Worm (Caenorhabditis elegans) whole organism, midembryonic: ENCODE data around the gene sri-69.

Source experiments
- T22C8.4 ChIP-seq: fragments of 200-800 bp; sonication (Bioruptor generic); IDR thresholded peaks from 2 replicates; pipeline ENCODE4 v1.3.6; 2022; ENCODE audit warnings: missing genetic modification characterization, missing compliant biosample characterization
- cog-1 ChIP-seq: sonication (generic microtip); optimal IDR thresholded peaks from 2 replicates; lab custom pipeline; 2016; ENCODE audit warnings: missing genetic modification characterization, missing compliant biosample characterization
- flt-1 ChIP-seq: fragments of 200-800 bp; sonication (Bioruptor generic); IDR thresholded peaks from 2 replicates; pipeline ENCODE4 v1.3.6; 2022; ENCODE audit warnings: missing genetic modification characterization, missing compliant biosample characterization
- klf-2 ChIP-seq: fragments of 200-800 bp; sonication (Bioruptor generic); conservative IDR thresholded peaks from 2 replicates; pipeline ENCODE4 v1.3.6; 2022; ENCODE audit warnings: missing genetic modification reagents, missing genetic modification characterization, missing compliant biosample characterization
- med-1 ChIP-seq: sonication (generic microtip); optimal IDR thresholded peaks from 2 replicates; lab custom pipeline; 2017; ENCODE audit warnings: missing genetic modification characterization, mild to moderate bottlenecking, missing compliant biosample characterization, antibody characterized with exemption, missing genetic modification reagents; ENCODE audit not compliant: insufficient read depth
- ref-1 ChIP-seq: fragments of 200-800 bp; sonication (Bioruptor generic); conservative IDR thresholded peaks from 2 replicates; pipeline ENCODE4 v1.3.6; 2022; ENCODE audit warnings: missing genetic modification reagents, missing genetic modification characterization, missing compliant biosample characterization
- tab-1 ChIP-seq: fragments of 200-800 bp; sonication (Bioruptor generic); IDR thresholded peaks from 2 replicates; pipeline ENCODE4 v1.3.6; 2022; ENCODE audit warnings: missing genetic modification characterization, missing compliant biosample characterization
- ztf-23 ChIP-seq: fragments of 200-800 bp; sonication (Bioruptor generic); IDR thresholded peaks from 2 replicates; pipeline ENCODE4 v1.3.6; 2022; ENCODE audit warnings: missing genetic modification reagents, missing genetic modification characterization, missing compliant biosample characterization
- ztf-29 ChIP-seq: fragments of 200-800 bp; sonication (Bioruptor generic); IDR thresholded peaks from 2 replicates; pipeline ENCODE4 v1.3.6; 2022; ENCODE audit warnings: missing genetic modification reagents, missing genetic modification characterization, missing compliant biosample characterization

sri-69 gene

DNA sequence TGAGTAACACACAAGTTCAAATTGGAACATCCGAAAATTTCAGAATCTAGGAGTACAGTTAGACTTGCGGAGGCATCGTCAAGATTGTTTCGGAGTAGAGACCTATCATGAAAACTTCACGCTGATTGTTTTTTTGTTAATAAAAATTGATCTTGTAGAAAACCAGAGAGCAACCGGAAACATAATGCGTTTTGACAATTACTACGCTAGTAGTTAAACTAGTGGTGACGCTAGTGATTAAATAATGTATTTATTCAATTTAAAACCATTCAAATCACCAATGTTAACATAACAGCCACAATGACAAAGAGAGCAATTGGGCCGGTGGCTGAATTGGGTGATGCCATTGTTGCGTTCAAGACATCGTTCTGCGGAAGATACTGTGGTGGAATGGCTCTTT is 11.5 kb upstream of the sri-69 start, which contains the start of gene F49H6.17:
F49H6.17 (plus strand) TSS at position 301 of the 400 bp plus-strand sequence.
- no peak for TF ChIP-seq ztf-23 (GFP tag; lab: Robert Waterston, UW)
- no peak for TF ChIP-seq klf-2 (GFP tag; lab: Robert Waterston, UW)
- TF ChIP-seq ref-1 (GFP tag; lab: Robert Waterston, UW): no peak
- TF ChIP-seq cog-1 (tag; lab: Kevin White, UChicago): no peak

- TF ChIP-seq flt-1 (GFP tag; lab: Robert Waterston, UW) (no peak), med-1 (GFP tag; lab: Kevin White, UChicago) (no peak), ztf-23 (GFP tag; lab: Robert Waterston, UW) (no peak), ref-1 (GFP tag; lab: Robert Waterston, UW) (no peak), cog-1 (tag; lab: Kevin White, UChicago) (no peak), klf-2 (GFP tag; lab: Robert Waterston, UW) (no peak), ztf-29 (GFP tag; lab: Robert Waterston, UW) (no peak)
Observed at ce11 chrV:17016787-17017186, 8.6 kb upstream of the sri-69 start, which contains the start of gene srh-97. Gene srh-97 (plus strand): TSS chrV:17017087.

ce11 chrV:17014050-17014449 is 5.8 kb upstream of the sri-69 start, which contains the start of gene clc-13:
Gene clc-13 (plus strand): TSS chrV:17014408.
- TF ChIP-seq ref-1 (GFP tag; lab: Robert Waterston, UW): no peak
- TF ChIP-seq ztf-23 (GFP tag; lab: Robert Waterston, UW): no peak
- no peak for TF ChIP-seq cog-1 (tag; lab: Kevin White, UChicago)
- no peak for TF ChIP-seq tab-1 (GFP tag; lab: Robert Waterston, UW)
- no peak for TF ChIP-seq ztf-29 (GFP tag; lab: Robert Waterston, UW)
- TF ChIP-seq flt-1 (GFP tag; lab: Robert Waterston, UW): no peak
- TF ChIP-seq klf-2 (GFP tag; lab: Robert Waterston, UW): no peak

DNA sequence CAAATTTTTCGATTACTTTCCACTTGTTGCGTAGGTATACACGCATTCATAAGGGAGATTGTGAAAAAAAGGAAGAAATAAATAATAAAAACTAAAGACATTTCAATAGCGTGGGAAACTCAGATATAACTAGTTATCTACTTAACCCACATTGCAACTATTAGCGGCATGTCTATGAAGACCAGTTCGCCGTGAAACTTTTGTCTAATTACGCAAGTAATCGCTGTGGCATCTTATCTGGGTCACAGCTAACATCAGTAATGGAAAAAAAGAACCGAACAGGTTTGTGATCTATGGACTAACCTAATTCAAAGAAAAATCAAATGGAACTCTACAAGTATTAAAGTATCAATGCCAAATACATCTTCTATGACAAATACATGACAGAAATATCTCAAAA is 5.0 kb upstream of the sri-69 start, which contains the start of gene clec-241:
clec-241 (minus strand) TSS at position 101 of the 400 bp plus-strand sequence.
- TF ChIP-seq T22C8.4 (GFP tag; lab: Robert Waterston, UW): no peak
- no peak for TF ChIP-seq ref-1 (GFP tag; lab: Robert Waterston, UW)
- no peak for TF ChIP-seq tab-1 (GFP tag; lab: Robert Waterston, UW)
- TF ChIP-seq ztf-29 (GFP tag; lab: Robert Waterston, UW): no peak
- TF ChIP-seq klf-2 (GFP tag; lab: Robert Waterston, UW): no peak
- TF ChIP-seq cog-1 (tag; lab: Kevin White, UChicago): no peak
- no peak for TF ChIP-seq med-1 (GFP tag; lab: Kevin White, UChicago)
- no peak for TF ChIP-seq flt-1 (GFP tag; lab: Robert Waterston, UW)
- no peak for TF ChIP-seq ztf-23 (GFP tag; lab: Robert Waterston, UW)

DNA sequence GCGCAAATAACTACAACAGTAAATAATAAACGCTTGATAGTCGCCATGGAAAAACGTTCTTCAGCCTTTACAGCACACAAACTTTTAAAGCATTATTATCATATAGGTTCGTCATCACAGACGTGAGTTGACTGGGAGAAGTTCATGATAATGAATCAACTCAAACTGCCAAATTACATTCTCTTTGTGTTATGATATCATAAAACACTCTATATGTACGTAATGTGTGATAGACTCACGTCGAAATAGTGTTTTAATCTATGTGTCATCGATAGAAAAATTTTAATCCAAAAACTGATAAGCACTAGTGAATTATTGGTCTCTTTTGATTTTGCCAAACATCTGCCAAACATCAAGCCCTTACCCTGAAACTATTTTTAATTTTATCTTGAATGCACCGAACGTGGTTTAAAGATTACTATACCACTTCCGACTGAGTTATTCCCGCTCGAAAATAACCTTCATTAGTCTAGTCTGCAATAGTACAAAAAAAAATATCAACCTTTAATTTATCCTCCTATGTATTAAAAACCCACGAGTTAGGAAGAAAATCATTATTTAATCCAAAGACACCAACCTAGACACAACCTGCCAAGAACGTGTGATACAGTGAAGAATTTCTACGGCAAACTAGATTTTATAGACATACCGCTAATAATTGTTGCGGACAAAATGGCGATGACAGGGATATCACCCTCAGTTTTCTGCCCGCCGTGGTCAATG is 1.3 kb upstream of the sri-69 start, which contains the start of the genes clc-12 and clec-240:
clc-12 (minus strand) TSS at position 47 of the 723 bp plus-strand sequence.
clec-240 (plus strand) TSS at position 673 of the 723 bp plus-strand sequence.
- no peak for TF ChIP-seq ref-1 (GFP tag; lab: Robert Waterston, UW)
- no peak for TF ChIP-seq flt-1 (GFP tag; lab: Robert Waterston, UW)
- no peak for TF ChIP-seq ztf-23 (GFP tag; lab: Robert Waterston, UW)
- TF ChIP-seq cog-1 (tag; lab: Kevin White, UChicago): no peak
- no peak for TF ChIP-seq klf-2 (GFP tag; lab: Robert Waterston, UW)
- no peak for TF ChIP-seq T22C8.4 (GFP tag; lab: Robert Waterston, UW)

DNA sequence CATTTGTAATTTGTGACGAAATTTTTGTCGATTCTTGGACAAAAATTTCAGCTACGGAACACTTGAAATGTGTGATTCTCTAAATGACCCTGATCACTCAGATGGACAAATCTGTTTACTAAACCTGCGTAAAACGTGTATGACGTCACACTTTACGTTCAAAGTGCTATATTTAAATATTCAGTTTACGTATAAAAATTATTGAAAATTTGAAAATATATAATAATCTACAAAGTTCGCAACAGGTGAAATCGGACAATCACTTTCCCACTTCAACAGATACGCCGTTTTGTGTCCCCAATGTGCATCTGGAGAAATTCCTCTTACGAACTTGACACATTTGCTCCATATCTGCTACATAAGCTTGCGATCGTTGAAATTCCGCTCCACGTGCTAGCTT is 3.0 kb downstream of the sri-69 start, which contains the start of gene srh-131:
srh-131 (plus strand) TSS at position 301 of the 400 bp plus-strand sequence.
- TF ChIP-seq tab-1 (GFP tag; lab: Robert Waterston, UW): no peak

ce11 chrV:17001167-17001566 is 7.0 kb downstream of the sri-69 start, which contains the start of gene sri-9:
Gene sri-9 (plus strand): TSS chrV:17001467.
- no peak for TF ChIP-seq cog-1 (tag; lab: Kevin White, UChicago)
- no peak for TF ChIP-seq ztf-29 (GFP tag; lab: Robert Waterston, UW)
- no peak for TF ChIP-seq tab-1 (GFP tag; lab: Robert Waterston, UW)
- TF ChIP-seq flt-1 (GFP tag; lab: Robert Waterston, UW): no peak
- TF ChIP-seq klf-2 (GFP tag; lab: Robert Waterston, UW): no peak
- TF ChIP-seq ref-1 (GFP tag; lab: Robert Waterston, UW): no peak
- no peak for TF ChIP-seq T22C8.4 (GFP tag; lab: Robert Waterston, UW)
- TF ChIP-seq med-1 (GFP tag; lab: Kevin White, UChicago): no peak
- TF ChIP-seq ztf-23 (GFP tag; lab: Robert Waterston, UW): no peak

DNA sequence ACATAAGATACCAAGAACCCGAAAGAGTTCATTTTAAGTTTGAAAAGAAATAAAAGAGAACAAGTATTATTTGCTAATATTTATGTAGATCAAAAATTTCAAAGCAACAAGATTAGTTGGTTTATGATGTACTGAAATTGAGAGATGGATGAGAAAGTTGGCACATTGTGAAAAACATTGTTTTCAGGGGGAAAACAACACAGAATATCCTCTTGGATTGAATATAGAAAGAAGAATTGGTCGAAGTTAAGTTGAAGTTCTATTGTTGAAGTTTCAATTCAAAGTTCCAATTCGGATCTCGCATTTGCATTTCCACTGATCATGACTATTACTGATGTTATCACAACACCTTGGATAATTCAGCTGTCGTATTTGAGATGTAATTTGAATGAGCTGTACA is 7.6 kb downstream of the sri-69 start:
- TF ChIP-seq ztf-29 (GFP tag; lab: Robert Waterston, UW) (no peak), ref-1 (GFP tag; lab: Robert Waterston, UW) (no peak), ztf-23 (GFP tag; lab: Robert Waterston, UW) (no peak), klf-2 (GFP tag; lab: Robert Waterston, UW) (no peak), med-1 (GFP tag; lab: Kevin White, UChicago) (no peak), cog-1 (tag; lab: Kevin White, UChicago) (no peak), T22C8.4 (GFP tag; lab: Robert Waterston, UW) (no peak), tab-1 (GFP tag; lab: Robert Waterston, UW) (no peak)

ce11 chrV:17000204-17000603 is 8.0 kb downstream of the sri-69 start, which contains the start of gene str-217:
Gene str-217 (minus strand): TSS chrV:17000304.
- TF ChIP-seq tab-1 (GFP tag; lab: Robert Waterston, UW): no peak
- TF ChIP-seq ref-1 (GFP tag; lab: Robert Waterston, UW): no peak
- TF ChIP-seq cog-1 (tag; lab: Kevin White, UChicago): no peak
- no peak for TF ChIP-seq med-1 (GFP tag; lab: Kevin White, UChicago)
